Worm (Caenorhabditis elegans): ENCODE measurements around the gene clx-1.

- TF ChIP-seq klf-2 (GFP tag; conservative IDR thresholded peaks at IDR 0.05), result no peak
- no peak for TF ChIP-seq med-1 (GFP tag; optimal IDR thresholded peaks at IDR 0.05; ENCODE audit: insufficient read depth)
- no peak for TF ChIP-seq ztf-29 (GFP tag; IDR thresholded peaks at IDR 0.05)
Measured at ce11 chrIV:7757245-7757644, 22.8 kb downstream of the clx-1 start, which contains the start of gene C46A5.4.
